Fruit fly (Drosophila melanogaster) whole organism, embryonic: ENCODE results near the gene GlyRS.

Source experiments
- danr ChIP-seq: fragments of 200-800 bp; sonication (Bioruptor generic); IDR thresholded peaks from 2 replicates; pipeline ENCODE4 v1.3.6; 2022; ENCODE audit warnings: missing biosample characterization, missing genetic modification characterization
- peb ChIP-seq: fragments of 200-800 bp; sonication (Bioruptor generic); IDR thresholded peaks from 2 replicates; pipeline ENCODE4 v1.3.6; 2022; ENCODE audit warnings: missing biosample characterization, missing genetic modification characterization

dm6 chr3L:15079278-15079677 is 15.7 kb upstream of the GlyRS start:
- TF ChIP-seq danr (no peak), peb (GFP tag; lab: Robert Waterston, UW) (no peak)
